Fruit fly (Drosophila melanogaster): ENCODE measurements around the gene CG6023.
A peak's percentile ranks its signal among the peaks of the same experiment; 100 is the strongest.

The CG6023 gene

DNA sequence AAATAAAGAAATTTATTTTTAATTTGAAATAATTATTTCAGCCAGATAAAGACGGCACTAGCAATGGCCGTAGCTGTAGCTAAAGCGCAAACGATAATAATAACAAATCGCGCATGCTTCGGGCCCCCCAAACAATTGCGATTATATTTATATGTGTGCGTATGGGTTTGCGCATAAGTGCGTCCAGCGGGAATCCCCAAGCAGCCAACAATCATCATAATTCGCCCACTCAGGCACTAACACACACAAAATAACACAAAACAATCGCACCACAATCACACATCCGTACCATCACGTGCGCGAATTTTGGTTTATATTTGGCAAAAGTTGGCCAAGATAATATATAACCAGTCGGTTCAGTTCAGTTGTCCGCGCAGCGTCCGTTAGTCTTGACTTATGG, 42.3 kb downstream of the CG6023 start:
- TF ChIP-seq Vsx2 (GFP tag; optimal IDR thresholded peaks at IDR 0.05; ENCODE audit: partially characterized antibody) (no peak), pan (optimal IDR thresholded peaks at IDR 0.05) (no peak), jim (GFP tag; optimal IDR thresholded peaks at IDR 0.05) (no peak), Sp1 (GFP tag; optimal IDR thresholded peaks at IDR 0.05) (no peak), sage (GFP tag; optimal IDR thresholded peaks at IDR 0.05) (no peak), CG9705 (GFP tag; optimal IDR thresholded peaks at IDR 0.05) (no peak), Rel (GFP tag; optimal IDR thresholded peaks at IDR 0.05) (no peak), Rel (tag; optimal IDR thresholded peaks at IDR 0.05) (peak; percentile 91)

dm6 chrX:18276485-18277321, 44.3 kb downstream of the CG6023 start, which contains the start of gene upd3:
Gene upd3, plus strand, starts transcription at chrX:18277233.
- no peak for TF ChIP-seq GATAd (GFP tag; optimal IDR thresholded peaks at IDR 0.05)
- TF ChIP-seq dl (GFP tag; optimal IDR thresholded peaks at IDR 0.05; ENCODE audit: insufficient read depth in 1 of 2, partially characterized antibody in 2 of 2) = peak in 1 of 2 experiments; percentile 49
- peak; percentile 55 for TF ChIP-seq Dif (GFP tag; optimal IDR thresholded peaks at IDR 0.05; ENCODE audit: partially characterized antibody)
- no peak for TF ChIP-seq HLH106 (tag; optimal IDR thresholded peaks at IDR 0.05)
- TF ChIP-seq br (GFP tag; optimal IDR thresholded peaks at IDR 0.05) = no peak
- no peak for TF ChIP-seq Dfd (GFP tag; optimal IDR thresholded peaks at IDR 0.05)
- TF ChIP-seq OdsH (GFP tag; optimal IDR thresholded peaks at IDR 0.05) = no peak

- TF ChIP-seq Mio (GFP tag; optimal IDR thresholded peaks at IDR 0.05) (no peak), Rel (GFP tag; optimal IDR thresholded peaks at IDR 0.05) (no peak), Rel (tag; optimal IDR thresholded peaks at IDR 0.05) (peak; percentile 69)
These were observed 45.1 kb downstream of the CG6023 start for dm6 chrX:18275902-18276301.

DNA sequence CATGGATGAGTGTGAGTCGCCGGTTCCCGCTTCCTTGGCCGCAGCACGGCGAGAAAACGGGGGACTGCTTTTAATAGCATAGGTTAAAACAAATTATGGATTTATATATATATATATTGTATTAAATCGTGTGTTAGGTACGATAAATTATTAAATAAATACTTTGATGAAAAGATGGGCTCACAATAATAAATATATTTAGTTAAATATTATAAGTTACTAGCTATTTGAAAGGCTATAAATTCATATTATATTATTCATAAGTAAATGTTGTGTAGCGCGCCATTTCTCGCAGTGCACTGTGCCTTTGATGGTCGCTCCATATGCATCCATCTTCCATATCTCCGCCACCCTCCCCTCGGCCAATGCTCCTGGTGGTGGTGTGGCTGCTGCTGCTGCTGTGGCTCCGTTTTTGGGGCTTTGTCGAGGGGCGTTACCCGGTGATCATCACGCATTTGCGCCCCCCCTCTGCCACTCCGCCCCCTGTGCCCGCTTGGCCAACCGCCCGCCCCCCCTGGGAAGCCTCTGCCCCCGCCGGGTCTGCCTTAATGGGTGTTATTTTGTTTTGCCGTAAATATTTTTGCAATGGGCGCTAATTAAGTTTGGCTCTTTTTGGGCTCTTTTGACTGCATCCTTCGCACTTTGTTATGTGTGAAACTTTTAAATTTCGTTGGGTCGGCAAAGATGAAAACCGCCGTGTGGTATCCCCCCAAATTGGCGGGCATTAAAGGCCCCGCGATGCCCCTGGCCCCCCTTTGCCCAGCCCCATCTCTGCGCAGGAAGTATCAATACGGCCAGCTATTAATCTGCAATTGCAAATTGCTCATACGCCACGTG, 47.6 kb downstream of the CG6023 start:
- TF ChIP-seq dl (GFP tag; optimal IDR thresholded peaks at IDR 0.05; ENCODE audit: insufficient read depth in 1 of 2, partially characterized antibody in 2 of 2) (no peak), foxo (GFP tag; optimal IDR thresholded peaks at IDR 0.05) (peak in 1 of 2 experiments; percentile 59), Hnf4 (GFP tag; optimal IDR thresholded peaks at IDR 0.05) (no peak), sage (GFP tag; optimal IDR thresholded peaks at IDR 0.05) (no peak), Abd-B (GFP tag; optimal IDR thresholded peaks at IDR 0.05) (no peak), ey (GFP tag; optimal IDR thresholded peaks at IDR 0.05) (no peak), dmrt93B (GFP tag; optimal IDR thresholded peaks at IDR 0.05) (peak; percentile 58), Jra (GFP tag; optimal IDR thresholded peaks at IDR 0.05) (no peak), pan (optimal IDR thresholded peaks at IDR 0.05) (no peak), OdsH (GFP tag; optimal IDR thresholded peaks at IDR 0.05) (peak; percentile 38), Hr78 (GFP tag; optimal IDR thresholded peaks at IDR 0.05) (no peak), CG32264 (GFP tag; optimal IDR thresholded peaks at IDR 0.05) (no peak), Mio (GFP tag; optimal IDR thresholded peaks at IDR 0.05) (no peak), Hr83 (GFP tag; optimal IDR thresholded peaks at IDR 0.05; ENCODE audit: poor library complexity, severe bottlenecking) (no peak), CrebA (GFP tag; optimal IDR thresholded peaks at IDR 0.05; ENCODE audit: borderline replicate concordance) (peak; percentile 14), jim (GFP tag; optimal IDR thresholded peaks at IDR 0.05) (no peak), HLH106 (tag; optimal IDR thresholded peaks at IDR 0.05) (peak; percentile 79), sv (GFP tag; optimal IDR thresholded peaks at IDR 0.05) (no peak), usp (GFP tag; optimal IDR thresholded peaks at IDR 0.05) (no peak), psq (GFP tag; optimal IDR thresholded peaks at IDR 0.05) (peak; percentile 53), GATAd (GFP tag; optimal IDR thresholded peaks at IDR 0.05) (no peak), CG9705 (GFP tag; optimal IDR thresholded peaks at IDR 0.05) (peak; percentile 34), Rel (GFP tag; optimal IDR thresholded peaks at IDR 0.05) (no peak), Rel (tag; optimal IDR thresholded peaks at IDR 0.05) (peak; percentile 61), h (GFP tag; optimal IDR thresholded peaks at IDR 0.05) (peak; percentile 8), Sp1 (GFP tag; optimal IDR thresholded peaks at IDR 0.05) (peak; percentile 78), woc (GFP tag; optimal IDR thresholded peaks at IDR 0.05) (no peak), rgr (GFP tag; optimal IDR thresholded peaks at IDR 0.05) (peak; percentile 37), fru (GFP tag; optimal IDR thresholded peaks at IDR 0.05) (peak; percentile 22), Dfd (GFP tag; optimal IDR thresholded peaks at IDR 0.05) (peak; percentile 96), br (GFP tag; optimal IDR thresholded peaks at IDR 0.05) (no peak), dsf (GFP tag; optimal IDR thresholded peaks at IDR 0.05; ENCODE audit: borderline replicate concordance) (no peak), lola (GFP tag; optimal IDR thresholded peaks at IDR 0.05) (no peak), Myc (optimal IDR thresholded peaks at IDR 0.05) (no peak), tai (GFP tag; optimal IDR thresholded peaks at IDR 0.05) (no peak), Vsx2 (GFP tag; optimal IDR thresholded peaks at IDR 0.05; ENCODE audit: partially characterized antibody) (peak; percentile 72), N (GFP tag; optimal IDR thresholded peaks at IDR 0.05) (no peak), Dif (GFP tag; optimal IDR thresholded peaks at IDR 0.05; ENCODE audit: partially characterized antibody) (no peak), brk (GFP tag; optimal IDR thresholded peaks at IDR 0.05) (no peak)
